Worm (Caenorhabditis elegans): ENCODE measurements around the gene DC2.5.
A peak's percentile ranks its signal among the peaks of the same experiment; 100 is the strongest.

Gene DC2.5

ce11 chrV:201300-201699 lies 11.3 kb downstream of the DC2.5 start, which contains the start of gene trpp-1:
Gene trpp-1 (plus strand): TSS chrV:201600.
- TF ChIP-seq F10E7.11 (tag; optimal IDR thresholded peaks at IDR 0.05), result no peak

DNA sequence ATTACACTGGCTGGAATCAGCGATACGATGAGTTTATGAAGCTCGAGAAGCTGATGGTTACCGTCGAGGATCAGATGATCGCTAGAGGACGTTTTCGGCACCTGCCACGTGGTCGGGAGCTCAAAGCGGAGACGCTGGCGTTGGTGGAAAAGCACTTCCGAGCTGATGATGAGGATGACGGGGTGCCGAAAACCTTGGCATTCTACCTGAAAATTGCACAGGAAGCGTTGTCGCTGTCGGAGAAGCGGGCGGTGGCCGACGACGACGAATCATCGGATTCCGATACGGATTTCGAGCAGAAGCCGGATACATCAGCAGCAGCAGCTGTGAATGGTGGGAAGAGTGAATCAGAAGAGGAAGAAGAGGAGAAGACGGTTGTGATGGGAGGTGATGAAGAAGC lies 17.8 kb downstream of the DC2.5 start:
- TF ChIP-seq egrh-3 (GFP tag; IDR thresholded peaks at IDR 0.05) (peak; percentile 47; the same call in 1 of the 2 replicates), rec-8 (tag; optimal IDR thresholded peaks at IDR 0.05) (no peak), zim-3 (tag; optimal IDR thresholded peaks at IDR 0.05) (no peak), F37B4.10 (GFP tag; IDR thresholded peaks at IDR 0.05) (0 out of 2 replicates have a peak, but pooled peaks have one; percentile 20), lin-26 (GFP tag; IDR thresholded peaks at IDR 0.05) (no peak), hrde-1 (tag; optimal IDR thresholded peaks at IDR 0.05; ENCODE audit: borderline replicate concordance) (no peak), bed-1 (GFP tag; IDR thresholded peaks at IDR 0.05) (no peak), zfh-2 (GFP tag; conservative IDR thresholded peaks at IDR 0.05) (peak; percentile 85), rpc-1 (optimal IDR thresholded peaks at IDR 0.05) (no peak), rpc-1 (tag; optimal IDR thresholded peaks at IDR 0.05) (no peak), hlh-12 (tag; optimal IDR thresholded peaks at IDR 0.05) (no peak), pha-4 (tag; optimal IDR thresholded peaks at IDR 0.05) (no peak), ztf-6 (GFP tag; IDR thresholded peaks at IDR 0.05) (no peak), aptf-3 (GFP tag; IDR thresholded peaks at IDR 0.05) (no peak), ztf-26 (tag; optimal IDR thresholded peaks at IDR 0.05) (no peak), Y53F4B.3 (GFP tag; IDR thresholded peaks at IDR 0.05) (no peak)

- TF ChIP-seq cebp-2 (GFP tag; IDR thresholded peaks at IDR 0.05) (no peak), dpff-1 (tag; optimal IDR thresholded peaks at IDR 0.05) (no peak), F52B5.7 (tag; optimal IDR thresholded peaks at IDR 0.05) (no peak), unc-62 (GFP tag; optimal IDR thresholded peaks at IDR 0.05) (no peak), Y53G8AR.9 (GFP tag; conservative IDR thresholded peaks at IDR 0.05) (no peak), K12H6.12 (tag; optimal IDR thresholded peaks at IDR 0.05) (no peak), ztf-18 (tag; optimal IDR thresholded peaks at IDR 0.05) (no peak), snpc-4 (GFP tag; optimal IDR thresholded peaks at IDR 0.05) (no peak), snpc-4 (tag; optimal IDR thresholded peaks at IDR 0.05) (no peak), ccch-3 (GFP tag; optimal IDR thresholded peaks at IDR 0.05) (no peak), lin-26 (GFP tag; IDR thresholded peaks at IDR 0.05) (no peak), hmg-1.2 (GFP tag; IDR thresholded peaks at IDR 0.05) (no peak), F37B4.10 (GFP tag; IDR thresholded peaks at IDR 0.05) (no peak), B0261.1 (tag; optimal IDR thresholded peaks at IDR 0.05) (no peak), xnd-1 (tag; optimal IDR thresholded peaks at IDR 0.05) (no peak)
These were observed 23.2 kb downstream of the DC2.5 start for ce11 chrV:189436-189835.

DNA sequence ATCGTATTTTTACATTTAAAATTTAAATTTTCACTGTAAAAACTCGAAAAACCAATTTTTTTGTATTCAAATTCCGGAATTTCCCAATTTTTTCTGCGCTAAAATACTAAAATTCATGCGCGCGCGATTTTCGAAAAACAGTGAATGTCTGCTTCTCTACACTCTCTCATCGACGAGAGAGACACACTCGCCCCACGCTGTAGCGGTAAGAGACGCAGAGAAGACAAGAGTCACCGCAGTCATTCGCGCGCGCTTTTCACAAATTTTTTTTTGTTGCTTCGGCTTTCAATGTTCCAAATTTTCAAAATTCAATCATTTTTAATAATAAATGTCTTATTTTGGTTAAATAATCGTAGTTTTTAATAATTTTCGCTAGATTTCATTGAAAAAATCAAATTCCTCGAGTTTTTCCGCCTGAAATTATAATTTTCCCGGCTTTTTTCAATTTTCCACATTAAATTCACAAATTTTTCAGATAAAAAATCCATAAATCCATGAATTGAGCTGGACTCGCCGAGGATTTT lies 26.8 kb downstream of the DC2.5 start, which contains the start of gene arid-1:
Gene arid-1 (plus strand): TSS at position 474 of the 524 bp plus-strand sequence.
- TF ChIP-seq die-1 (tag; optimal IDR thresholded peaks at IDR 0.05) (no peak), F23B12.7 (tag; optimal IDR thresholded peaks at IDR 0.05; ENCODE audit: insufficient read depth) (no peak), lir-1 (GFP tag; conservative IDR thresholded peaks at IDR 0.05) (no peak), sdz-38 (tag; optimal IDR thresholded peaks at IDR 0.05) (no peak), lsl-1 (GFP tag; optimal IDR thresholded peaks at IDR 0.05) (peak; percentile 53), nhr-120 (GFP tag; IDR thresholded peaks at IDR 0.05) (no peak), K11D2.4 (GFP tag; IDR thresholded peaks at IDR 0.05) (no peak), dox-1 (GFP tag; IDR thresholded peaks at IDR 0.05) (no peak; the same call in 1 of the 2 replicates), T26A5.8 (tag; optimal IDR thresholded peaks at IDR 0.05) (no peak), mxl-1 (tag; optimal IDR thresholded peaks at IDR 0.05) (no peak), snpc-1.3 (tag; optimal IDR thresholded peaks at IDR 0.05; ENCODE audit: insufficient read depth) (peak; percentile 23), sptf-2 (GFP tag; optimal IDR thresholded peaks at IDR 0.05) (no peak), hmg-20 (GFP tag; IDR thresholded peaks at IDR 0.05) (no peak), ekl-4 (GFP tag; IDR thresholded peaks at IDR 0.05) (no peak), somi-1 (GFP tag; optimal IDR thresholded peaks at IDR 0.05) (no peak), D2030.7 (GFP tag; IDR thresholded peaks at IDR 0.05) (peak; percentile 84), F37B4.10 (GFP tag; IDR thresholded peaks at IDR 0.05) (no peak), hrde-1 (tag; optimal IDR thresholded peaks at IDR 0.05; ENCODE audit: borderline replicate concordance) (no peak)
